Fruit fly (Drosophila melanogaster) whole organism, embryonic: ENCODE data around the gene CG13126.

Experiments used
- ATbp ChIP-seq: fragments of 200-800 bp; sonication (Bioruptor generic); optimal IDR thresholded peaks from 2 replicates; lab custom pipeline; 2017; ENCODE audit warnings: missing biosample characterization, mild to moderate bottlenecking, missing genetic modification characterization, missing genetic modification reagents
- CG11456 ChIP-seq: fragments of 200-800 bp; sonication (Bioruptor generic); IDR thresholded peaks from 3 replicates; pipeline ENCODE4 v1.3.6; 2022; ENCODE audit warnings: missing biosample characterization, missing genetic modification characterization
- CG11504 ChIP-seq: fragments of 200-800 bp; sonication (Bioruptor generic); optimal IDR thresholded peaks from 3 replicates; lab custom pipeline; 2019; ENCODE audit warnings: missing biosample characterization, mild to moderate bottlenecking, missing genetic modification characterization, moderate library complexity
- CG11560 ChIP-seq: fragments of 200-800 bp; sonication (Bioruptor generic); IDR thresholded peaks from 3 replicates; pipeline ENCODE4 v1.3.6; 2022; ENCODE audit warnings: missing biosample characterization, missing genetic modification characterization
- CG12071 ChIP-seq: fragments of 200-800 bp; sonication (Bioruptor generic); optimal IDR thresholded peaks from 3 replicates; lab custom pipeline; 2018; ENCODE audit warnings: missing biosample characterization, mild to moderate bottlenecking, missing genetic modification characterization
- CG13287 ChIP-seq: fragments of 200-800 bp; sonication (Bioruptor generic); IDR thresholded peaks from 2 replicates; pipeline ENCODE4 v1.3.6; 2022; ENCODE audit warnings: missing biosample characterization, missing genetic modification characterization; ENCODE audit not compliant: partially characterized antibody
- CG15601 ChIP-seq: fragments of 200-800 bp; sonication (Bioruptor generic); optimal IDR thresholded peaks from 3 replicates; lab custom pipeline; 2019; ENCODE audit warnings: missing biosample characterization, mild to moderate bottlenecking, missing genetic modification characterization, moderate library complexity
- CG1603 ChIP-seq: fragments of 200-800 bp; sonication (Bioruptor generic); optimal IDR thresholded peaks from 2 replicates; lab custom pipeline; 2019; ENCODE audit warnings: missing biosample characterization, mild to moderate bottlenecking, missing genetic modification characterization, moderate library complexity
- CG17912 ChIP-seq: fragments of 200-800 bp; sonication (Bioruptor generic); optimal IDR thresholded peaks from 2 replicates; lab custom pipeline; 2018; ENCODE audit warnings: missing biosample characterization, mild to moderate bottlenecking, missing genetic modification characterization
- CG2678 ChIP-seq: fragments of 200-800 bp; sonication (Bioruptor generic); optimal IDR thresholded peaks from 3 replicates; lab custom pipeline; 2019; ENCODE audit warnings: missing biosample characterization, mild to moderate bottlenecking, missing genetic modification characterization, moderate library complexity
- CG2712 ChIP-seq: fragments of 200-800 bp; optimal IDR thresholded peaks from 3 replicates; lab custom pipeline; 2019; ENCODE audit warnings: missing biosample characterization, mild to moderate bottlenecking, missing genetic modification characterization, moderate library complexity
- CG3163 ChIP-seq: fragments of 200-800 bp; sonication (Bioruptor generic); optimal IDR thresholded peaks from 3 replicates; lab custom pipeline; 2016; ENCODE audit warnings: missing biosample characterization, missing genetic modification characterization
- CG4820 ChIP-seq: fragments of 200-800 bp; sonication (Bioruptor generic); optimal IDR thresholded peaks from 3 replicates; lab custom pipeline; 2016; ENCODE audit warnings: missing biosample characterization, missing genetic modification characterization
- CG5180 ChIP-seq: fragments of 200-800 bp; sonication (Bioruptor generic); optimal IDR thresholded peaks from 3 replicates; lab custom pipeline; 2017; ENCODE audit warnings: missing biosample characterization, missing genetic modification characterization, mild to moderate bottlenecking, moderate library complexity, missing genetic modification reagents
- CG7271 ChIP-seq: fragments of 200-800 bp; sonication (Bioruptor generic); optimal IDR thresholded peaks from 2 replicates; lab custom pipeline; 2018; ENCODE audit warnings: missing biosample characterization, mild to moderate bottlenecking, missing genetic modification characterization, moderate library complexity
- CG7987 ChIP-seq: fragments of 200-800 bp; sonication (Bioruptor generic); optimal IDR thresholded peaks from 2 replicates; lab custom pipeline; 2018; ENCODE audit warnings: missing biosample characterization, mild to moderate bottlenecking, missing genetic modification characterization, moderate library complexity
- CG8388 ChIP-seq: fragments of 200-800 bp; sonication (Bioruptor generic); optimal IDR thresholded peaks from 2 replicates; lab custom pipeline; 2019; ENCODE audit warnings: missing biosample characterization, mild to moderate bottlenecking, missing genetic modification characterization, moderate library complexity
- CG8944 ChIP-seq: fragments of 200-800 bp; sonication (Bioruptor generic); optimal IDR thresholded peaks from 3 replicates; lab custom pipeline; 2016; ENCODE audit warnings: missing biosample characterization, missing genetic modification characterization
- CG9437 ChIP-seq: fragments of 200-800 bp; sonication (Bioruptor generic); optimal IDR thresholded peaks from 2 replicates; lab custom pipeline; 2018; ENCODE audit warnings: missing biosample characterization, mild to moderate bottlenecking, missing genetic modification characterization
- Camta ChIP-seq: fragments of 200-800 bp; sonication (Bioruptor generic); optimal IDR thresholded peaks from 2 replicates; lab custom pipeline; 2016; ENCODE audit warnings: missing biosample characterization, missing genetic modification characterization
- D19A ChIP-seq: fragments of 200-800 bp; optimal IDR thresholded peaks from 3 replicates; lab custom pipeline; 2019; ENCODE audit warnings: missing biosample characterization, mild to moderate bottlenecking, missing genetic modification characterization, moderate library complexity
- Dip2 ChIP-seq: fragments of 200-800 bp; sonication (Bioruptor generic); IDR thresholded peaks from 2 replicates; pipeline ENCODE4 v1.3.6; 2022; ENCODE audit warnings: missing biosample characterization, missing genetic modification characterization
- E2f1 ChIP-seq: fragments of 200-800 bp; sonication (Bioruptor generic); IDR thresholded peaks from 2 replicates; pipeline ENCODE4 v1.3.6; 2022; ENCODE audit warnings: missing biosample characterization, missing genetic modification characterization
- Elba2 ChIP-seq: fragments of 200-800 bp; sonication (Bioruptor generic); optimal IDR thresholded peaks from 3 replicates; lab custom pipeline; 2016; ENCODE audit warnings: missing biosample characterization, missing genetic modification characterization
- Gug ChIP-seq: fragments of 200-800 bp; sonication (Bioruptor generic); IDR thresholded peaks from 4 replicates; pipeline ENCODE4 v1.3.6; 2022; ENCODE audit warnings: missing biosample characterization, missing genetic modification characterization
- HHEX ChIP-seq: fragments of 200-800 bp; sonication (Bioruptor generic); optimal IDR thresholded peaks from 3 replicates; lab custom pipeline; 2017; ENCODE audit warnings: missing biosample characterization, mild to moderate bottlenecking, missing genetic modification characterization, missing genetic modification reagents
- HmgD ChIP-seq: fragments of 200-800 bp; sonication (Bioruptor generic); optimal IDR thresholded peaks from 3 replicates; lab custom pipeline; 2016; ENCODE audit warnings: missing biosample characterization, missing genetic modification characterization
- MBD-R2 ChIP-seq: fragments of 200-800 bp; sonication (Bioruptor generic); IDR thresholded peaks from 2 replicates; pipeline ENCODE4 v1.3.6; 2022; ENCODE audit warnings: missing biosample characterization, missing genetic modification characterization
- Med ChIP-seq: fragments of 200-800 bp; sonication (Bioruptor generic); peaks from one replicate; lab custom pipeline; 2016; ENCODE audit warnings: missing biosample characterization, missing genetic modification characterization, mild to moderate bottlenecking, inconsistent platforms, moderate library complexity
- Neu2 ChIP-seq: fragments of 200-800 bp; sonication (Bioruptor generic); optimal IDR thresholded peaks from 3 replicates; lab custom pipeline; 2016; ENCODE audit warnings: missing biosample characterization, missing genetic modification characterization, borderline replicate concordance
- TFAM ChIP-seq: fragments of 200-800 bp; sonication (Bioruptor generic); optimal IDR thresholded peaks from 2 replicates; lab custom pipeline; 2017; ENCODE audit warnings: missing biosample characterization, missing genetic modification characterization, inconsistent platforms
- ab ChIP-seq: fragments of 200-800 bp; sonication (Bioruptor generic); optimal IDR thresholded peaks from 2 replicates; lab custom pipeline; 2016; ENCODE audit warnings: missing biosample characterization, missing genetic modification characterization
- bsh ChIP-seq, 2 experiments: fragments of 200-800 bp; sonication (Bioruptor generic); optimal IDR thresholded peaks; 2 replicates each; lab custom pipeline; 2017 to 2018; ENCODE audit warnings: mild to moderate bottlenecking in 2 of 2, missing biosample characterization in 2 of 2, missing genetic modification characterization in 2 of 2, moderate library complexity in 1 of 2
- crol ChIP-seq: fragments of 200-800 bp; sonication (Bioruptor generic); IDR thresholded peaks from 2 replicates; pipeline ENCODE4 v1.3.6; 2022; ENCODE audit warnings: missing biosample characterization, missing genetic modification characterization
- disco-r ChIP-seq: fragments of 200-800 bp; sonication (Bioruptor generic); optimal IDR thresholded peaks from 2 replicates; lab custom pipeline; 2016; ENCODE audit warnings: missing biosample characterization, missing genetic modification characterization
- dpn ChIP-seq, 2 experiments: fragments of 200-800 bp; sonication (Bioruptor generic); optimal IDR thresholded peaks; 3 replicates each; lab custom pipeline; 2016; ENCODE audit warnings: missing biosample characterization in 2 of 2, missing genetic modification characterization in 2 of 2
- en ChIP-seq: fragments of 200-800 bp; sonication (Bioruptor generic); optimal IDR thresholded peaks from 2 replicates; lab custom pipeline; 2016; ENCODE audit warnings: missing biosample characterization, missing genetic modification characterization
- gsb ChIP-seq: fragments of 200-800 bp; sonication (Bioruptor generic); IDR thresholded peaks from 2 replicates; pipeline ENCODE4 v1.3.6; 2022; ENCODE audit warnings: missing biosample characterization, missing genetic modification characterization
- hbn ChIP-seq: fragments of 200-800 bp; sonication (Bioruptor generic); IDR thresholded peaks from 2 replicates; pipeline ENCODE4 v1.3.6; 2022; ENCODE audit warnings: missing biosample characterization, missing genetic modification characterization; ENCODE audit not compliant: partially characterized antibody
- jumu ChIP-seq: fragments of 200-800 bp; sonication (Bioruptor generic); optimal IDR thresholded peaks from 3 replicates; lab custom pipeline; 2016; ENCODE audit warnings: missing biosample characterization, missing genetic modification characterization
- lov ChIP-seq, 2 experiments: fragments of 200-800 bp in 1 of 2; fragments of >200 bp in 1 of 2; sonication (Bioruptor generic) in 1 of 2; IDR thresholded peaks in 1 of 2; optimal IDR thresholded peaks in 1 of 2; 2 replicates in 1 of 2; 3 replicates in 1 of 2; pipeline versions ENCODE4 v1.3.6 to Lab custom; 2017 to 2022; ENCODE audit warnings: missing biosample characterization in 1 of 2, missing genetic modification characterization in 1 of 2
- mam ChIP-seq: fragments of 200-800 bp; sonication (Bioruptor generic); optimal IDR thresholded peaks from 3 replicates; lab custom pipeline; 2016; ENCODE audit warnings: missing biosample characterization, missing genetic modification characterization
- pros ChIP-seq: fragments of 200-800 bp; sonication (Bioruptor generic); optimal IDR thresholded peaks from 3 replicates; lab custom pipeline; 2019; ENCODE audit warnings: missing biosample characterization, mild to moderate bottlenecking, missing genetic modification characterization, moderate library complexity
- sisA ChIP-seq: fragments of 200-800 bp; sonication (Bioruptor generic); IDR thresholded peaks from 2 replicates; pipeline ENCODE4 v1.3.6; 2022; ENCODE audit warnings: missing biosample characterization, missing genetic modification characterization
- stwl ChIP-seq: fragments of 200-800 bp; sonication (Bioruptor generic); optimal IDR thresholded peaks from 3 replicates; lab custom pipeline; 2018; ENCODE audit warnings: missing biosample characterization, mild to moderate bottlenecking, missing genetic modification characterization, moderate library complexity
- tgo ChIP-seq: fragments of 200-800 bp; sonication (Bioruptor generic); IDR thresholded peaks from 3 replicates; pipeline ENCODE4 v1.3.6; 2022; ENCODE audit warnings: missing biosample characterization, missing genetic modification characterization
- tin ChIP-seq: fragments of 200-800 bp; sonication (Bioruptor generic); optimal IDR thresholded peaks from 3 replicates; lab custom pipeline; 2016; ENCODE audit warnings: missing biosample characterization, missing genetic modification characterization
- wek ChIP-seq: fragments of 200-800 bp; sonication (Bioruptor generic); optimal IDR thresholded peaks from 3 replicates; lab custom pipeline; 2018; ENCODE audit warnings: missing biosample characterization, mild to moderate bottlenecking, missing genetic modification characterization, moderate library complexity
- wor ChIP-seq: fragments of 200-800 bp; sonication (Bioruptor generic); IDR thresholded peaks from 2 replicates; pipeline ENCODE4 v1.3.6; 2022; ENCODE audit warnings: missing biosample characterization, missing genetic modification characterization
- zfh2 ChIP-seq: fragments of 200-800 bp; sonication (Bioruptor generic); optimal IDR thresholded peaks from 2 replicates; lab custom pipeline; 2016; ENCODE audit warnings: missing biosample characterization, missing genetic modification characterization

CG13126 gene

dm6 chr2L:9911783-9912182, 42.2 kb downstream of the CG13126 start:
- TF ChIP-seq CG11504 (tag; lab: Kevin White, UChicago) (peak; percentile 31), tin (GFP tag; lab: Kevin White, UChicago) (peak; percentile 39), sisA (GFP tag; lab: Robert Waterston, UW) (peak; percentile 36; the same call in 1 of the 2 replicates), CG8944 (no peak), CG2712 (no peak), CG3163 (no peak), disco-r (GFP tag; lab: Kevin White, UChicago) (no peak), wek (GFP tag; lab: Kevin White, UChicago) (no peak), CG9437 (no peak), CG4820 (GFP tag; lab: Kevin White, UChicago) (no peak), lov (optimal IDR thresholded peaks at IDR 0.05; lab: Kevin White, UChicago) (no peak), lov (GFP tag; IDR thresholded peaks at IDR 0.05; lab: Robert Waterston, UW) (0 out of 3 replicates have a peak, but pooled peaks have one; percentile 10), CG17912 (GFP tag; lab: Kevin White, UChicago) (no peak), CG13287 (peak; percentile 27; the same call in 1 of the 2 replicates), CG12071 (GFP tag; lab: Kevin White, UChicago) (no peak), CG7271 (tag; lab: Kevin White, UChicago) (no peak), CG11560 (tag; lab: Robert Waterston, UW) (no peak), mam (peak; percentile 38), HHEX (GFP tag; lab: Kevin White, UChicago) (no peak), gsb (no peak), CG11456 (GFP tag; lab: Robert Waterston, UW) (0 out of 3 replicates have a peak, but pooled peaks have one; percentile 34), bsh (GFP tag; optimal IDR thresholded peaks at IDR 0.05; lab: Kevin White, UChicago) (no peak), Camta (GFP tag; lab: Kevin White, UChicago) (peak; percentile 46), MBD-R2 (GFP tag; lab: Robert Waterston, UW) (peak; percentile 22), CG5180 (no peak), HmgD (GFP tag; lab: Kevin White, UChicago) (no peak), stwl (tag; lab: Kevin White, UChicago) (no peak), crol (GFP tag; lab: Robert Waterston, UW) (peak; percentile 28; the same call in 1 of the 2 replicates), D19A (tag; lab: Kevin White, UChicago) (no peak), ATbp (GFP tag; lab: Kevin White, UChicago) (no peak), en (GFP tag; lab: Kevin White, UChicago) (no peak), CG8388 (GFP tag; lab: Kevin White, UChicago) (peak; percentile 41), Med (GFP tag; lab: Kevin White, UChicago) (peak; percentile 90), dpn (GFP tag; optimal IDR thresholded peaks at IDR 0.05; lab: Kevin White, UChicago) (peak; percentile 26 to 36), CG2678 (tag; lab: Kevin White, UChicago) (peak; percentile 28), CG15601 (tag; lab: Kevin White, UChicago) (no peak), jumu (GFP tag; lab: Kevin White, UChicago) (peak; percentile 19), TFAM (GFP tag; lab: Kevin White, UChicago) (no peak), hbn (GFP tag; lab: Robert Waterston, UW) (no peak), pros (no peak), CG7987 (GFP tag; lab: Kevin White, UChicago) (no peak), Dip2 (GFP tag; lab: Robert Waterston, UW) (no peak), tgo (peak; percentile 37; the same call in 1 of the 3 replicates), ab (no peak), Gug (GFP tag; lab: Robert Waterston, UW) (peak; percentile 60; the same call in 2 of the 4 replicates), Neu2 (no peak), CG1603 (tag; lab: Kevin White, UChicago) (peak; percentile 8), zfh2 (peak; percentile 31), wor (GFP tag; lab: Robert Waterston, UW) (no peak), Elba2 (GFP tag; lab: Kevin White, UChicago) (no peak), E2f1 (GFP tag; lab: Robert Waterston, UW) (no peak)
